Worm (Caenorhabditis elegans) whole organism, early embryonic: ENCODE measurements around the gene lap-1.

ENCODE experiments used
- ama-1 ChIP-seq: fragments of 150-350 bp; optimal IDR thresholded peaks from 2 replicates; lab custom pipeline; 2014
- ceh-13 ChIP-seq: fragments of 200-800 bp; sonication (Bioruptor generic); optimal IDR thresholded peaks from 2 replicates; lab custom pipeline; 2018; ENCODE audit warnings: mild to moderate bottlenecking, missing genetic modification characterization, missing compliant biosample characterization
- ets-7 ChIP-seq: sonication (generic microtip); optimal IDR thresholded peaks from 2 replicates; lab custom pipeline; 2016; ENCODE audit warnings: missing genotype, missing genetic modification characterization, missing compliant biosample characterization
- pes-1 ChIP-seq: fragments of 200-800 bp; sonication (Bioruptor generic); IDR thresholded peaks from 2 replicates; pipeline ENCODE4 v1.3.6; 2022; ENCODE audit warnings: missing genetic modification reagents, missing genetic modification characterization, missing compliant biosample characterization
- scrt-1 ChIP-seq: fragments of 200-800 bp; sonication (Bioruptor generic); IDR thresholded peaks from 2 replicates; pipeline ENCODE4 v1.3.6; 2022; ENCODE audit warnings: missing genetic modification characterization, missing compliant biosample characterization
- tbx-37 ChIP-seq: fragments of 200-800 bp; sonication (Bioruptor generic); conservative IDR thresholded peaks from 2 replicates; pipeline ENCODE4 v1.3.6; 2022; ENCODE audit warnings: missing genetic modification reagents, missing genetic modification characterization, missing compliant biosample characterization

DNA sequence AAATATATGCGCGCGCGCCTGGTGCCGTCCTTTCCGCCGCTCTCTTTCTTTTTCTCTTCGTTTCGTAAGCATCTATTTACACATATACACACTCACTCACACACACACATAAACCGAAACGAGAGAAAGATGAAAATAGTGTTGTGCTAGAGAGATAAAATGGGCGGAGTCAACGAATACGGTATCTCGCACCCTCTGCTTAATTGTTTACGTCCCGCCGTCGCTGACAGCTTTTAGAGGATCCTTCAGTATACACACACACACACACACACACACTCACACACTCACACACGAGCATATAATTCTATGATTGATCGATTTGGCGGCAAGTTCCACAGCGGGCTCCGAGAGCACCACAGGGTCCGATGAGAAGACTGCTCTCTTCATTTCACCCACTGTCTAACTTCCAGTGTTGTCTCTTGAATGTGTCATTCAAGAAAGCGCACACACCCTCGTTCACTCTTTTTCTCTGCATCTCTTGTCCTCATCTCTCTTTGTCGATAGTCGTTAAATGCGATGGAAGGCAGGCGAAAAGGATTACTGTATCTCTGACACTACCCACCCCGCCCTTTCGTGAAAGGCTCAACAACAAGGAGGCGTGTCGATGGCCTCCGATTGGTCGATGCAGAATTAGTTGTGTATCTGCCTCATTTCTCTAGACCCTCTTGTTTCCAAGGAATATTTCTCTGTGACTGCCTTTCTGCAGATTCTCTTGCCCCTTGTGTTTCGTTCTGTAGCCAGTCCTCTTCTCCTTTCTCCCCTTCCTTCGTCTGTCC lies 15.7 kb upstream of the lap-1 start:
- TF ChIP-seq ceh-13 (GFP tag; lab: Kevin White, UChicago), result no peak
- TF ChIP-seq ama-1 (lab: Kevin White, UChicago), result no peak
- no peak for TF ChIP-seq ets-7 (tag; lab: Kevin White, UChicago)
- no peak for TF ChIP-seq scrt-1
- no peak for TF ChIP-seq pes-1 (GFP tag; lab: Robert Waterston, UW)
- no peak for TF ChIP-seq tbx-37 (GFP tag; lab: Robert Waterston, UW)
